Worm (Caenorhabditis elegans) whole organism, L4 larva: ENCODE measurements around the gene nlp-51.

Experiments
- D1046.2 ChIP-seq: fragments of 200-800 bp; sonication (Bioruptor generic); IDR thresholded peaks from 2 replicates; pipeline ENCODE4 v1.3.6; 2022; ENCODE audit warnings: missing genetic modification characterization, missing compliant biosample characterization
- F10B5.3 ChIP-seq: sonication (generic microtip); optimal IDR thresholded peaks from 2 replicates; lab custom pipeline; 2016; ENCODE audit warnings: mild to moderate bottlenecking, missing genetic modification characterization, missing compliant biosample characterization
- F44E2.7 ChIP-seq: fragments of 200-800 bp; sonication (Bioruptor generic); IDR thresholded peaks from 2 replicates; pipeline ENCODE4 v2.1.2; 2022; ENCODE audit warnings: missing genetic modification characterization, missing compliant biosample characterization
- R02D3.7 ChIP-seq: fragments of 150-350 bp; sonication (generic microtip); optimal IDR thresholded peaks from 3 replicates; lab custom pipeline; 2014; ENCODE audit warnings: missing biosample characterization, missing genetic modification characterization
- Y105C5A.15 ChIP-seq: fragments of 200-800 bp; sonication (Bioruptor generic); IDR thresholded peaks from 2 replicates; pipeline ENCODE4 v1.3.6; 2022; ENCODE audit warnings: missing genetic modification characterization, missing compliant biosample characterization
- Y75B8A.6 ChIP-seq: fragments of 200-800 bp; sonication (Bioruptor generic); IDR thresholded peaks from 2 replicates; pipeline ENCODE4 v1.3.6; 2022; ENCODE audit warnings: missing genetic modification reagents, missing genetic modification characterization, missing compliant biosample characterization
- ZK337.2 ChIP-seq: fragments of 200-800 bp; sonication (Bioruptor generic); IDR thresholded peaks from 2 replicates; pipeline ENCODE4 v1.3.6; 2022; ENCODE audit warnings: missing genetic modification reagents, missing genetic modification characterization, missing compliant biosample characterization
- ZK546.5 ChIP-seq, 2 experiments: sonication (generic microtip); optimal IDR thresholded peaks; 2 replicates each; lab custom pipeline; 2017; ENCODE audit warnings: missing biosample characterization in 2 of 2, missing genetic modification characterization in 2 of 2
- aly-2 ChIP-seq: sonication (generic microtip); optimal IDR thresholded peaks from 2 replicates; lab custom pipeline; 2018; ENCODE audit warnings: missing biosample characterization, missing genetic modification characterization
- arid-1 ChIP-seq: fragments of 200-800 bp; sonication (Bioruptor generic); conservative IDR thresholded peaks from 2 replicates; pipeline ENCODE4 v1.3.6; 2022; ENCODE audit warnings: missing genetic modification reagents, missing genetic modification characterization, missing compliant biosample characterization
- attf-4 ChIP-seq: sonication (generic microtip); optimal IDR thresholded peaks from 3 replicates; lab custom pipeline; 2017; ENCODE audit warnings: missing biosample characterization, missing genetic modification characterization
- ceh-20 ChIP-seq: fragments of 200-800 bp; sonication (Bioruptor generic); IDR thresholded peaks from 2 replicates; pipeline ENCODE4 v1.3.6; 2022; ENCODE audit warnings: missing genetic modification reagents, missing genetic modification characterization, missing compliant biosample characterization
- ceh-44 ChIP-seq: fragments of 200-800 bp; sonication (Bioruptor generic); IDR thresholded peaks from 2 replicates; pipeline ENCODE4 v1.3.6; 2022; ENCODE audit warnings: missing genetic modification reagents, missing genetic modification characterization, missing compliant biosample characterization
- ceh-62 ChIP-seq: sonication (generic microtip); optimal IDR thresholded peaks from 2 replicates; lab custom pipeline; 2017; ENCODE audit warnings: missing biosample characterization, missing genetic modification characterization
- ces-1 ChIP-seq: fragments of 150-350 bp; sonication (generic microtip); optimal IDR thresholded peaks from 4 replicates; lab custom pipeline; 2014; ENCODE audit warnings: missing biosample characterization, missing genetic modification reagents, missing genetic modification characterization
- cey-2 ChIP-seq: sonication (generic microtip); optimal IDR thresholded peaks from 3 replicates; lab custom pipeline; 2017; ENCODE audit warnings: missing genetic modification characterization, mild to moderate bottlenecking, missing compliant biosample characterization, antibody characterized with exemption, borderline replicate concordance; ENCODE audit not compliant: insufficient read depth
- ctbp-1 ChIP-seq: fragments of 200-800 bp; sonication (Bioruptor generic); IDR thresholded peaks from 2 replicates; pipeline ENCODE4 v1.3.6; 2022; ENCODE audit warnings: missing genetic modification reagents, missing genetic modification characterization, missing compliant biosample characterization
- daf-16 ChIP-seq, 3 experiments: sonication (generic microtip); optimal IDR thresholded peaks; 2 replicates each; lab custom pipeline; 2016 to 2017; ENCODE audit warnings: missing genetic modification characterization in 3 of 3, missing genetic modification reagents in 3 of 3, mild to moderate bottlenecking in 2 of 3, missing compliant biosample characterization in 2 of 3, missing biosample characterization in 1 of 3, moderate library complexity in 1 of 3
- dpl-1 ChIP-seq: fragments of 150-350 bp; optimal IDR thresholded peaks from 2 replicates; lab custom pipeline; 2014; ENCODE audit warnings: missing biosample characterization, missing genetic modification reagents, missing genetic modification characterization
- dve-1 ChIP-seq: sonication (generic microtip); optimal IDR thresholded peaks from 2 replicates; lab custom pipeline; 2017; ENCODE audit warnings: antibody characterized with exemption, mild to moderate bottlenecking, missing genetic modification characterization, missing compliant biosample characterization; ENCODE audit not compliant: insufficient read depth
- gei-8 ChIP-seq: fragments of 200-800 bp; sonication (Bioruptor generic); optimal IDR thresholded peaks from 2 replicates; lab custom pipeline; 2018; ENCODE audit warnings: mild to moderate bottlenecking, missing genetic modification characterization, missing compliant biosample characterization
- hlh-11 ChIP-seq: fragments of 200-800 bp; sonication (Bioruptor generic); optimal IDR thresholded peaks from 2 replicates; lab custom pipeline; 2018; ENCODE audit warnings: mild to moderate bottlenecking, missing genetic modification characterization, missing compliant biosample characterization
- hlh-30 ChIP-seq: sonication (generic microtip); optimal IDR thresholded peaks from 2 replicates; lab custom pipeline; 2017; ENCODE audit warnings: antibody characterized with exemption, mild to moderate bottlenecking, missing genetic modification characterization, missing compliant biosample characterization; ENCODE audit not compliant: insufficient read depth
- lin-1 ChIP-seq: fragments of 200-800 bp; sonication (Bioruptor generic); IDR thresholded peaks from 2 replicates; pipeline ENCODE4 v1.3.6; 2022; ENCODE audit warnings: missing genetic modification reagents, missing genetic modification characterization, missing compliant biosample characterization
- lin-29 ChIP-seq: fragments of 200-800 bp; sonication (Bioruptor generic); IDR thresholded peaks from 2 replicates; pipeline ENCODE4 v1.3.6; 2022; ENCODE audit warnings: missing genetic modification reagents, missing genetic modification characterization, missing compliant biosample characterization
- lsy-2 ChIP-seq, 2 experiments: fragments of 150-350 bp in 1 of 2; sonication (generic microtip) in 1 of 2; optimal IDR thresholded peaks; 2 replicates each; lab custom pipeline; 2014 to 2017; ENCODE audit warnings: missing biosample characterization in 2 of 2, missing genetic modification characterization in 2 of 2
- mdl-1 ChIP-seq, 2 experiments: fragments of 150-350 bp in 1 of 2; sonication (generic microtip) in 1 of 2; optimal IDR thresholded peaks; 2 replicates each; lab custom pipeline; 2014 to 2017; ENCODE audit warnings: missing biosample characterization in 2 of 2, missing genetic modification characterization in 2 of 2
- mep-1 ChIP-seq: fragments of 150-350 bp; sonication (generic microtip); optimal IDR thresholded peaks from 3 replicates; lab custom pipeline; 2014; ENCODE audit warnings: missing biosample characterization, missing genetic modification characterization
- mes-2 ChIP-seq: sonication (generic microtip); optimal IDR thresholded peaks from 2 replicates; lab custom pipeline; 2016; ENCODE audit warnings: missing genotype, mild to moderate bottlenecking, missing genetic modification characterization, missing compliant biosample characterization; ENCODE audit not compliant: poor library complexity, severe bottlenecking
- mxl-2 ChIP-seq: fragments of 200-800 bp; sonication (Bioruptor generic); conservative IDR thresholded peaks from 2 replicates; pipeline ENCODE4 v1.3.6; 2022; ENCODE audit warnings: missing genetic modification reagents, missing genetic modification characterization, missing compliant biosample characterization
- nhr-237 ChIP-seq: sonication (generic microtip); optimal IDR thresholded peaks from 2 replicates; lab custom pipeline; 2017; ENCODE audit warnings: missing biosample characterization, missing genetic modification characterization
- nhr-25 ChIP-seq: sonication (generic microtip); optimal IDR thresholded peaks from 2 replicates; lab custom pipeline; 2017; ENCODE audit warnings: missing genetic modification characterization, mild to moderate bottlenecking, missing compliant biosample characterization, antibody characterized with exemption, moderate library complexity, borderline replicate concordance; ENCODE audit not compliant: insufficient read depth
- nhr-28 ChIP-seq: fragments of 150-350 bp; optimal IDR thresholded peaks from 2 replicates; lab custom pipeline; 2014; ENCODE audit warnings: missing biosample characterization, missing genetic modification characterization
- nhr-48 ChIP-seq: sonication (generic microtip); optimal IDR thresholded peaks from 2 replicates; lab custom pipeline; 2016; ENCODE audit warnings: mild to moderate bottlenecking, missing genetic modification characterization, missing compliant biosample characterization
- nhr-6 ChIP-seq: fragments of 150-350 bp; optimal IDR thresholded peaks from 2 replicates; lab custom pipeline; 2014; ENCODE audit warnings: missing biosample characterization, missing genetic modification characterization
- nhr-76 ChIP-seq: fragments of 150-350 bp; optimal IDR thresholded peaks from 2 replicates; lab custom pipeline; 2014; ENCODE audit warnings: missing biosample characterization, missing genetic modification characterization
- nhr-77 ChIP-seq: fragments of 150-350 bp; optimal IDR thresholded peaks from 2 replicates; lab custom pipeline; 2014; ENCODE audit warnings: missing biosample characterization, missing genetic modification characterization
- pha-4 ChIP-seq, 2 experiments: fragments of 150-350 bp in 1 of 2; fragments of 200-800 bp in 1 of 2; sonication (Bioruptor generic) in 1 of 2; IDR thresholded peaks in 1 of 2; optimal IDR thresholded peaks in 1 of 2; 2 replicates each; pipeline versions ENCODE4 v1.3.6 to Lab custom; 2014 to 2022; ENCODE audit warnings: missing genetic modification characterization in 2 of 2, missing genetic modification reagents in 2 of 2, missing biosample characterization in 1 of 2, missing compliant biosample characterization in 1 of 2
- saeg-2 ChIP-seq: fragments of 200-800 bp; sonication (Bioruptor generic); IDR thresholded peaks from 2 replicates; pipeline ENCODE4 v1.3.6; 2022; ENCODE audit warnings: missing genetic modification reagents, missing genetic modification characterization, missing compliant biosample characterization
- snpc-4 ChIP-seq: fragments of 150-350 bp; optimal IDR thresholded peaks from 2 replicates; lab custom pipeline; 2014; ENCODE audit warnings: missing biosample characterization, missing genetic modification characterization
- spr-3 ChIP-seq: fragments of 200-800 bp; sonication (Bioruptor generic); optimal IDR thresholded peaks from 2 replicates; lab custom pipeline; 2018; ENCODE audit warnings: mild to moderate bottlenecking, missing genetic modification characterization, missing compliant biosample characterization
- unc-130 ChIP-seq: sonication (generic microtip); optimal IDR thresholded peaks from 2 replicates; lab custom pipeline; 2016; ENCODE audit warnings: missing genetic modification reagents, missing genetic modification characterization, missing compliant biosample characterization
- zfp-3 ChIP-seq: fragments of 200-800 bp; sonication (Bioruptor generic); conservative IDR thresholded peaks from 2 replicates; pipeline ENCODE4 v1.3.6; 2022; ENCODE audit warnings: missing genetic modification reagents, missing genetic modification characterization, missing compliant biosample characterization
- zip-2 ChIP-seq: fragments of 150-350 bp; optimal IDR thresholded peaks from 2 replicates; lab custom pipeline; 2014; ENCODE audit warnings: missing biosample characterization, missing genetic modification characterization
- ztf-11 ChIP-seq: fragments of 150-350 bp; optimal IDR thresholded peaks from 2 replicates; lab custom pipeline; 2014; ENCODE audit warnings: missing biosample characterization, missing genetic modification characterization

Gene nlp-51

ce11 chrII:11307332-11307731 is 12.2 kb downstream of the nlp-51 start:
- TF ChIP-seq hlh-11 (peak; percentile 19), ceh-62 (tag; lab: Kevin White, UChicago) (no peak), nhr-25 (tag; lab: Kevin White, UChicago) (peak; percentile 7), nhr-28 (peak; percentile 27), nhr-48 (no peak), mdl-1 (tag; optimal IDR thresholded peaks at IDR 0.05; lab: Kevin White, UChicago) (peak in 1 of 2 experiments; percentile 19), spr-3 (GFP tag; lab: Kevin White, UChicago) (no peak), mxl-2 (GFP tag; lab: Robert Waterston, UW) (no peak), Y75B8A.6 (GFP tag; lab: Robert Waterston, UW) (0 out of 2 replicates have a peak, but pooled peaks have one; percentile 39), cey-2 (tag; lab: Kevin White, UChicago) (no peak), nhr-6 (tag; lab: Kevin White, UChicago) (no peak), zip-2 (tag; lab: Kevin White, UChicago) (no peak), ceh-44 (GFP tag; lab: Robert Waterston, UW) (no peak), attf-4 (tag; lab: Kevin White, UChicago) (no peak), lin-1 (GFP tag; lab: Robert Waterston, UW) (no peak), hlh-30 (tag; lab: Kevin White, UChicago) (peak; percentile 49), dve-1 (tag; lab: Kevin White, UChicago) (no peak), Y105C5A.15 (GFP tag; lab: Robert Waterston, UW) (no peak), arid-1 (GFP tag; lab: Robert Waterston, UW) (no peak), ZK546.5 (tag; optimal IDR thresholded peaks at IDR 0.05; lab: Kevin White, UChicago) (no peak)

ce11 chrII:11305627-11306449 is 13.7 kb downstream of the nlp-51 start, which contains the start of gene rsf-1:
TSS of gene rsf-1 (plus strand) at chrII:11306399.
- no peak for TF ChIP-seq F10B5.3 (tag; lab: Kevin White, UChicago)
- TF ChIP-seq daf-16 (GFP tag; optimal IDR thresholded peaks at IDR 0.05; lab: Kevin White, UChicago) = no peak
- TF ChIP-seq daf-16 (tag; optimal IDR thresholded peaks at IDR 0.05; lab: Kevin White, UChicago) = peak; percentile 20
- TF ChIP-seq unc-130 (GFP tag; lab: Kevin White, UChicago) = no peak
- peak; percentile 51 for TF ChIP-seq mes-2 (tag; lab: Kevin White, UChicago)
- TF ChIP-seq arid-1 (GFP tag; lab: Robert Waterston, UW) = peak; percentile 58; the same call in 1 of the 2 replicates
- peak; percentile 19 for TF ChIP-seq mep-1 (tag; lab: Kevin White, UChicago)
- no peak for TF ChIP-seq D1046.2 (GFP tag; lab: Robert Waterston, UW)
- no peak for TF ChIP-seq Y105C5A.15 (GFP tag; lab: Robert Waterston, UW)
- TF ChIP-seq snpc-4 = no peak
- no peak for TF ChIP-seq attf-4 (tag; lab: Kevin White, UChicago)
- TF ChIP-seq ctbp-1 = peak; percentile 34; the same call in 1 of the 2 replicates
- no peak for TF ChIP-seq nhr-76 (tag; lab: Kevin White, UChicago)
- TF ChIP-seq pha-4 (GFP tag; IDR thresholded peaks at IDR 0.05; lab: Robert Waterston, UW) = peak; percentile 55; the same call in 1 of the 2 replicates
- no peak for TF ChIP-seq pha-4 (tag; optimal IDR thresholded peaks at IDR 0.05; lab: Kevin White, UChicago)
- TF ChIP-seq hlh-30 (tag; lab: Kevin White, UChicago) = peak; percentile 16
- 0 out of 2 replicates have a peak, but pooled peaks have one; percentile 47 for TF ChIP-seq F44E2.7 (GFP tag; lab: Robert Waterston, UW)
- no peak for TF ChIP-seq lin-29 (GFP tag; lab: Robert Waterston, UW)
- no peak for TF ChIP-seq nhr-28
- no peak for TF ChIP-seq ztf-11 (tag; lab: Kevin White, UChicago)
- no peak for TF ChIP-seq dpl-1 (GFP tag; lab: Kevin White, UChicago)
- TF ChIP-seq nhr-237 (tag; lab: Kevin White, UChicago) = no peak
- no peak for TF ChIP-seq zip-2 (tag; lab: Kevin White, UChicago)
- TF ChIP-seq nhr-77 (tag; lab: Kevin White, UChicago) = no peak
- TF ChIP-seq ces-1 (GFP tag; lab: Kevin White, UChicago) = no peak
- peak in 1 of 2 experiments; percentile 41 for TF ChIP-seq lsy-2 (tag; optimal IDR thresholded peaks at IDR 0.05; lab: Kevin White, UChicago)
- TF ChIP-seq ZK337.2 = no peak
- TF ChIP-seq R02D3.7 (tag; lab: Kevin White, UChicago) = no peak
- TF ChIP-seq aly-2 = no peak
- TF ChIP-seq ceh-20 = no peak
- TF ChIP-seq zfp-3 = no peak
- no peak for TF ChIP-seq saeg-2
- no peak for TF ChIP-seq gei-8
